Fruit fly (Drosophila melanogaster) whole organism, adult: ENCODE measurements around the gene psh.

Source experiments
- CG14711 ChIP-seq: fragments of 200-800 bp; sonication (Bioruptor generic); optimal IDR thresholded peaks from 2 replicates; lab custom pipeline; 2018; ENCODE audit warnings: missing biosample characterization, mild to moderate bottlenecking, missing genetic modification characterization, moderate library complexity
- Hr96 ChIP-seq: fragments of 200-800 bp; sonication (Bioruptor generic); optimal IDR thresholded peaks from 2 replicates; lab custom pipeline; 2016; ENCODE audit warnings: missing biosample characterization, missing genetic modification characterization
- Mnt ChIP-seq: fragments of 200-800 bp; sonication (Bioruptor generic); optimal IDR thresholded peaks from 2 replicates; lab custom pipeline; 2016; ENCODE audit warnings: missing biosample characterization, mild to moderate bottlenecking, missing genetic modification characterization
- kay ChIP-seq: fragments of 200-800 bp; sonication (Bioruptor generic); peaks from one replicate; lab custom pipeline; 2016; ENCODE audit warnings: missing biosample characterization, missing genetic modification characterization, borderline replicate concordance

DNA sequence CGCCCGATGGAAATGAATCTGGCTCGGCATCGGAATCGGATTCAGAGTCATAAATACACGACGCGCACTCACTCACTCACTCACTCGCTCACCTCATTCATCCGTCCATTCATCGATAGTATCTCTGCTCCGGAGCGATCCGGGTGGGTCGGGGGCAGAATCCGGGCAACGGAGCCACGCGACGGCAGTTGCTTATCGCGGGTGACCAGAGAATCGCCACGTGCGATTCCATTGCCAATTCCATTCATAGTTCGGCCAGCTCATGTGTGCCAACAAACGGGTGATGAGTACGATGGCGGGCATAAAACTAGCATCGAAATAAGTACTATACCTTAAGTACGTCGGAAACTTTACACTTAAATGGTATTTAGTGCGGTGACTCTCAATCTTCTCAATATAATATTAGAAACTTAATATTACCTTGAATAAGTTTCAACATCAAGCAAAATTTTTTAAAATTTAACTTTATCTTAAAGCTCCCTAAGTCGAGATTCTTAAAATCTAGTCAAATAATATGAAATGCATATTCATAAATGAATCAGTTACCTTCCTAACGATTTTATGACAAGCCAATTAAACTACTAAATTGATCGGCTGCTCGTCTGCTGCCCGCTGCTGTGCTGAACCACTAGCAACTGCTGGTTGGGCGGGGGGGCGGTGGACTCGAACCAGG is 38.0 kb upstream of the psh start:
- no peak for TF ChIP-seq CG14711 (tag; lab: Kevin White, UChicago)
- TF ChIP-seq kay = no peak
- TF ChIP-seq Mnt (GFP tag; lab: Kevin White, UChicago) = peak; percentile 31
- TF ChIP-seq Hr96 (GFP tag; lab: Kevin White, UChicago) = no peak
